Worm (Caenorhabditis elegans): Measurements from ENCODE around the gene nep-25.

Gene nep-25

DNA sequence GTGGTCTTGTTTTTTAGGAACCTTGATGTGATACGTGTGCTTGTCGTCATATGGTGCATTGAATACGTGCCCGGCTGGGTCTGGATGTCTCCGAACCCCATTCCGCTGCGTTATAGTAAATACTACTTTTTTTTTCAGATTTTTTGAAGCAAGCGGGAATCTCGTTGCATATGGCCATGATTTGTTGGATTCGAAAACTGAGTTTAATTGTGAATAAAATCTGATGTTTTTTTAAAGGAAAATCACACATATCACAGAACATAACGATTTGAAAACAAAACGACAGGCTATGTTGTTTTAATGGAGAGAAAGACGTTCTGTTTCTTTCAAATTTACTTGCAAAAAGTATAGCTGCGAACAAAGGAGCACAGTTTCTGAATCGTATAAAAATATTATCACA, 3.4 kb downstream of the nep-25 start, which contains the start of the genes ZK1248.17 and H41C03.3:
ZK1248.17 (minus strand) TSS at position 101 of the 400 bp plus-strand sequence.
H41C03.3 (plus strand) TSS at position 337 of the 400 bp plus-strand sequence.
- TF ChIP-seq mdl-1 (tag; optimal IDR thresholded peaks at IDR 0.05) (no peak), egl-27 (tag; optimal IDR thresholded peaks at IDR 0.05) (no peak), fkh-10 (GFP tag; optimal IDR thresholded peaks at IDR 0.05) (no peak), mml-1 (tag; optimal IDR thresholded peaks at IDR 0.05) (no peak), elt-1 (tag; optimal IDR thresholded peaks at IDR 0.05) (no peak), nhr-28 (tag; optimal IDR thresholded peaks at IDR 0.05) (no peak), unc-62 (GFP tag; optimal IDR thresholded peaks at IDR 0.05) (no peak), elt-3 (tag; optimal IDR thresholded peaks at IDR 0.05) (no peak), R02D3.7 (tag; optimal IDR thresholded peaks at IDR 0.05) (no peak), ZK546.5 (tag; optimal IDR thresholded peaks at IDR 0.05) (no peak), hmg-11 (tag; optimal IDR thresholded peaks at IDR 0.05) (no peak), lsy-12 (tag; optimal IDR thresholded peaks at IDR 0.05) (no peak)

DNA sequence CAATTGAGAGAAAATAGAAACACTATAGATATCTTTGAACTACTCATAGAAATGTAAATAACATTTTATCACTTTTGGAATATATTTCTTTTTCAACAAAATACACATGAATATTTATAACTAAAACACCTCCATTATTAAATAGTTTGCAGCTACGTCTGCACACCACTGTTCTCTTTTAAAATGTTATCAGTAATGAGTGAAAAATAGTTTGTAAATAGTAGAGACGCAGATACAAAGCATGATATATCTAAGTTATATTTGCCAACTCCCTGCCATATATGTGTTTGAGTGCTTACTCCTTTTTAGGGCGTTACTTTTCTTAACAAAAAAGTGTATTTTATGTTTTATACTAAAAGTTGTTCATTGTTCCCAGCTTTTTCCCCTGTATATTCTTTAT, 4.1 kb downstream of the nep-25 start:
- peak; percentile 5 for TF ChIP-seq pqm-1 (tag; optimal IDR thresholded peaks at IDR 0.05)
- peak; percentile 68 for TF ChIP-seq pha-4 (tag; optimal IDR thresholded peaks at IDR 0.05)
- TF ChIP-seq sea-2 (GFP tag; optimal IDR thresholded peaks at IDR 0.05) = no peak
- peak; percentile 70 for TF ChIP-seq elt-2 (tag; optimal IDR thresholded peaks at IDR 0.05)
- TF ChIP-seq ZK546.5 (tag; optimal IDR thresholded peaks at IDR 0.05) = no peak
- TF ChIP-seq nhr-28 (tag; optimal IDR thresholded peaks at IDR 0.05) = no peak

DNA sequence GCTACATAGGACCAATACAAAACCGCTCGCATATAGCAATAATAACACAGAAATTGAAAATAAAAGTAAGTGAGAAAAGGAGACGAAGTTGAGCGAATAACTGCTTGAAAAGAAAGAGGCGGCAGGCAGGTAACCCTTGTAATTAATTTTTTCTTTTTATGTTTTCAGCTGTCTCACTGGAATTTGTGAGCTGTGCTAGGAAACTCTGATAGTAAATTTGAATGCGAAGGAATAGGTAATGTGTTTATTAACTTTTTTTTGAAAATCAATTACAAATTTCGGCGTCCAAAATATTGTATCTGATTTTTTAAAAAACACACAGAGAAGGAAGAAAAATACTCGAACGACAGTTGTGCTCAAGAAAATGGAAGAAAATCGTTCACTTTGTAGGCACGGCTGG, 10.0 kb downstream of the nep-25 start, which contains the start of gene H41C03.2:
H41C03.2 (minus strand) TSS at position 101 of the 400 bp plus-strand sequence.
- TF ChIP-seq elt-3 (tag; optimal IDR thresholded peaks at IDR 0.05) (no peak), nhr-67 (tag; optimal IDR thresholded peaks at IDR 0.05) (no peak), lin-39 (tag; optimal IDR thresholded peaks at IDR 0.05) (no peak), ceh-28 (tag; optimal IDR thresholded peaks at IDR 0.05) (no peak), lin-15B (tag; optimal IDR thresholded peaks at IDR 0.05) (no peak), nhr-43 (tag; optimal IDR thresholded peaks at IDR 0.05; ENCODE audit: poor library complexity, severe bottlenecking) (no peak), sea-2 (GFP tag; optimal IDR thresholded peaks at IDR 0.05) (no peak), nhr-11 (tag; optimal IDR thresholded peaks at IDR 0.05) (no peak), pha-4 (tag; optimal IDR thresholded peaks at IDR 0.05) (no peak), ama-1 (optimal IDR thresholded peaks at IDR 0.05) (no peak), eor-1 (tag; optimal IDR thresholded peaks at IDR 0.05) (no peak), nhr-76 (tag; optimal IDR thresholded peaks at IDR 0.05) (no peak), fkh-10 (GFP tag; optimal IDR thresholded peaks at IDR 0.05) (no peak), nfya-1 (tag; optimal IDR thresholded peaks at IDR 0.05; ENCODE audit: insufficient read depth) (no peak), ceh-9 (tag; optimal IDR thresholded peaks at IDR 0.05) (no peak), R02D3.7 (tag; optimal IDR thresholded peaks at IDR 0.05) (no peak)

DNA sequence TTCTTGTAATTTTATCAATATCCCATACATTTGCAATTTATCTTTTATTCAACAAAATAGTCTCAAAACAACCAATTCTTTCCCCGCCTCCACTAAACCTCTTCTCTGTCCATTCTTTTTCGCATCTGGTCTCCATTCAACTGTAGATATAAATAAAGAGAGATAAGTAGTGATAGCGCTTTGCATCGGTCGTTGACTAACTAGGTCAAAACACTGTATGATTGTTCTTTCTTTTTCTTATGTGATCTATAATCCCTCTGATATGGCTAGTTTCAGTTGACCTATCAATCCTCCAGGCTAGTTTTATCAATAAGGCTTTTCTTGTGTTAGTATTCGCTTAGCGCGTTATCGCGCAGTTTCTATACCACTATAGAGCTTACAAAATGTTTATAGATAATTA, 11.2 kb downstream of the nep-25 start:
- peak; percentile 31 for TF ChIP-seq nhr-43 (tag; optimal IDR thresholded peaks at IDR 0.05; ENCODE audit: poor library complexity, severe bottlenecking)
- no peak for TF ChIP-seq ZK546.5 (tag; optimal IDR thresholded peaks at IDR 0.05)
- TF ChIP-seq nhr-237 (tag; optimal IDR thresholded peaks at IDR 0.05) = no peak
- TF ChIP-seq elt-3 (tag; optimal IDR thresholded peaks at IDR 0.05) = peak in 2 of 3 experiments; percentile 42 to 53
- peak; percentile 91 for TF ChIP-seq nhr-23 (tag; optimal IDR thresholded peaks at IDR 0.05)
- TF ChIP-seq ceh-28 (tag; optimal IDR thresholded peaks at IDR 0.05) = peak; percentile 20

DNA sequence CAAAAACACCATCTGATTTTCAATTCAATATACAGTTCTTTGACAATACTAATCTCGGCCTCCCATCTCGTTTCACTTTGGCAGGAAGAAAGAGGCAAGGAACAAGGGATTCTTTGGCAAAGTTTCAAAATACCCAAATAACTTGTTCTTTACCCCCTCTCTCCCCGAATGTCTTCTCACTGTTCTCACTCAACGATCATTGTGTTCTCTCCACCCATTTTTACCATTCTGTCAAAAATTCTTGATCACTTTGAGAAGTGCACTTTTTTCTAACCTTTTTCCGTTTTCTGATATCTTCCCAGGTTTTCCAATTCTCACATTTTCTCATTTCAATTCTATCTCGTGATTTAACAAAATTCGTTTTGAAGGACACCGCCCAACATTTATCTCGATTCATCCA, 12.1 kb downstream of the nep-25 start, which contains the start of gene H41C03.1:
H41C03.1 (plus strand) TSS at position 301 of the 400 bp plus-strand sequence.
- TF ChIP-seq zag-1 (tag; optimal IDR thresholded peaks at IDR 0.05) (no peak), nhr-237 (tag; optimal IDR thresholded peaks at IDR 0.05) (no peak), lin-15B (tag; optimal IDR thresholded peaks at IDR 0.05) (no peak), elt-2 (tag; optimal IDR thresholded peaks at IDR 0.05) (no peak), ztf-11 (tag; optimal IDR thresholded peaks at IDR 0.05) (no peak), nhr-11 (tag; optimal IDR thresholded peaks at IDR 0.05) (no peak)

DNA sequence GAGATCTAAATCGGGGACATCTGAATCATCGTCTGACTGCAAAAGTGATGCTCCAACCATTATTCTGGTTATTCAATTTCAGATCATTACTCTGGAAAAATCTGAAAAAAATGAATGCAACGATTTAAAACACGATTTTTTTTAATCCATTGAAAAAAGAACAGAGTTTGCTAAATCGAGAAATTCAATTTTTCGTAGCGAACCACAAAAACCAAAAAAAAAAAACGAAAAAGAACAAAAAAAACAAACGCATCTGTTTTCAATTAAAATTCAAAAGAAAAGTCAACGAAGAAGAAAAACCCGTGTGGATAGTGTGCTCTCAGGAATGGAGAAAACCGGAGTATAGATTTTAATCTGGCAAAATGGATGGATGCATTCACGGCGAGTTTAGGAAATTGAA, 16.3 kb downstream of the nep-25 start, which contains the start of gene F55C12.4:
F55C12.4 (minus strand) TSS at position 101 of the 400 bp plus-strand sequence.
- no peak for TF ChIP-seq nhr-237 (tag; optimal IDR thresholded peaks at IDR 0.05)
